Worm (Caenorhabditis elegans) whole organism, L4/young adult: ENCODE measurements around the gene cyp-35B2.

Experiments used
- W03F9.2 ChIP-seq: fragments of 150-350 bp; optimal IDR thresholded peaks from 2 replicates; lab custom pipeline; 2014; ENCODE audit warnings: missing biosample characterization, missing genetic modification characterization
- him-1 ChIP-seq: sonication (generic microtip); optimal IDR thresholded peaks from 2 replicates; lab custom pipeline; 2016; ENCODE audit warnings: missing genotype, missing genetic modification reagents, missing genetic modification characterization, missing compliant biosample characterization

- TF ChIP-seq W03F9.2 (no peak), him-1 (no peak)
Observed at ce11 chrV:3938789-3939188, 3.2 kb upstream of the cyp-35B2 start, which contains the start of gene cyp-35B1.
